Fruit fly (Drosophila melanogaster) whole organism, embryonic: ENCODE results near the gene tho2.

Experiments
- Aef1 ChIP-seq: fragments of 200-800 bp; sonication (Bioruptor generic); IDR thresholded peaks from 3 replicates; pipeline ENCODE4 v1.3.6; 2022; ENCODE audit warnings: missing biosample characterization, missing genetic modification characterization
- Bgb ChIP-seq: fragments of 200-800 bp; sonication (Bioruptor generic); IDR thresholded peaks from 2 replicates; pipeline ENCODE4 v1.3.6; 2022; ENCODE audit warnings: missing biosample characterization, missing genetic modification characterization; ENCODE audit not compliant: partially characterized antibody
- CG10209 ChIP-seq: fragments of 200-800 bp; sonication (Bioruptor generic); optimal IDR thresholded peaks from 3 replicates; lab custom pipeline; 2017; ENCODE audit warnings: missing biosample characterization, mild to moderate bottlenecking, missing genetic modification characterization, missing genetic modification reagents
- CG12219 ChIP-seq: fragments of 200-800 bp; sonication (Bioruptor generic); optimal IDR thresholded peaks from 3 replicates; lab custom pipeline; 2018; ENCODE audit warnings: missing biosample characterization, mild to moderate bottlenecking, missing genetic modification characterization
- CG12769 ChIP-seq: fragments of 200-800 bp; sonication (Bioruptor generic); optimal IDR thresholded peaks from 2 replicates; lab custom pipeline; 2019; ENCODE audit warnings: missing biosample characterization, mild to moderate bottlenecking, missing genetic modification characterization, moderate library complexity
- CG13775 ChIP-seq: fragments of 200-800 bp; sonication (Bioruptor generic); optimal IDR thresholded peaks from 3 replicates; lab custom pipeline; 2017; ENCODE audit warnings: missing biosample characterization, mild to moderate bottlenecking, missing genetic modification characterization
- CG16863 ChIP-seq: fragments of 200-800 bp; sonication (Bioruptor generic); optimal IDR thresholded peaks from 3 replicates; lab custom pipeline; 2016; ENCODE audit warnings: missing biosample characterization, missing genetic modification characterization
- CG17385 ChIP-seq: fragments of 200-800 bp; sonication (Bioruptor generic); optimal IDR thresholded peaks from 3 replicates; lab custom pipeline; 2018; ENCODE audit warnings: missing biosample characterization, mild to moderate bottlenecking, missing genetic modification characterization
- CG18262 ChIP-seq: fragments of 200-800 bp; optimal IDR thresholded peaks from 3 replicates; lab custom pipeline; 2019; ENCODE audit warnings: missing biosample characterization, mild to moderate bottlenecking, missing genetic modification characterization, moderate library complexity
- CG1832 ChIP-seq: fragments of 200-800 bp; sonication (Bioruptor generic); optimal IDR thresholded peaks from 2 replicates; lab custom pipeline; 2017; ENCODE audit warnings: missing biosample characterization, mild to moderate bottlenecking, missing genetic modification characterization, inconsistent platforms
- CG18476 ChIP-seq: fragments of 200-800 bp; sonication (Bioruptor generic); optimal IDR thresholded peaks from 2 replicates; lab custom pipeline; 2016; ENCODE audit warnings: missing biosample characterization, mild to moderate bottlenecking, missing genetic modification characterization
- CG18764 ChIP-seq: fragments of 200-800 bp; sonication (Bioruptor generic); optimal IDR thresholded peaks from 3 replicates; lab custom pipeline; 2016; ENCODE audit warnings: missing biosample characterization, missing genetic modification characterization
- CG2116 ChIP-seq: fragments of 200-800 bp; sonication (Bioruptor generic); optimal IDR thresholded peaks from 3 replicates; lab custom pipeline; 2018; ENCODE audit warnings: missing biosample characterization, mild to moderate bottlenecking, missing genetic modification characterization
- CG2199 ChIP-seq: fragments of 200-800 bp; sonication (Bioruptor generic); IDR thresholded peaks from 3 replicates; pipeline ENCODE4 v1.3.6; 2022; ENCODE audit warnings: missing biosample characterization, missing genetic modification characterization
- CG2712 ChIP-seq: fragments of 200-800 bp; optimal IDR thresholded peaks from 3 replicates; lab custom pipeline; 2019; ENCODE audit warnings: missing biosample characterization, mild to moderate bottlenecking, missing genetic modification characterization, moderate library complexity
- CG3163 ChIP-seq: fragments of 200-800 bp; sonication (Bioruptor generic); optimal IDR thresholded peaks from 3 replicates; lab custom pipeline; 2016; ENCODE audit warnings: missing biosample characterization, missing genetic modification characterization
- CG33213 ChIP-seq: fragments of 200-800 bp; sonication (Bioruptor generic); optimal IDR thresholded peaks from 3 replicates; lab custom pipeline; 2016; ENCODE audit warnings: missing biosample characterization, missing genetic modification characterization
- CG4282 ChIP-seq: fragments of 200-800 bp; sonication (Bioruptor generic); optimal IDR thresholded peaks from 2 replicates; lab custom pipeline; 2016; ENCODE audit warnings: missing biosample characterization, missing genetic modification characterization
- CG4707 ChIP-seq: fragments of 200-800 bp; sonication (Bioruptor generic); optimal IDR thresholded peaks from 2 replicates; lab custom pipeline; 2018; ENCODE audit warnings: missing biosample characterization, mild to moderate bottlenecking, missing genetic modification characterization, moderate library complexity
- CG4730 ChIP-seq: fragments of 200-800 bp; sonication (Bioruptor generic); IDR thresholded peaks from 2 replicates; pipeline ENCODE4 v1.3.6; 2022; ENCODE audit warnings: missing biosample characterization, missing genetic modification characterization
- CG6791 ChIP-seq: fragments of 200-800 bp; sonication (Bioruptor generic); IDR thresholded peaks from 3 replicates; pipeline ENCODE4 v1.3.6; 2022; ENCODE audit warnings: missing biosample characterization, missing genetic modification characterization; ENCODE audit not compliant: partially characterized antibody
- CG9437 ChIP-seq: fragments of 200-800 bp; sonication (Bioruptor generic); optimal IDR thresholded peaks from 2 replicates; lab custom pipeline; 2018; ENCODE audit warnings: missing biosample characterization, mild to moderate bottlenecking, missing genetic modification characterization
- CrebB ChIP-seq: fragments of 200-800 bp; sonication (Bioruptor generic); optimal IDR thresholded peaks from 3 replicates; lab custom pipeline; 2018; ENCODE audit warnings: missing biosample characterization, mild to moderate bottlenecking, missing genetic modification characterization
- Deaf1 ChIP-seq: fragments of 200-800 bp; optimal IDR thresholded peaks from 3 replicates; lab custom pipeline; 2019; ENCODE audit warnings: missing biosample characterization, mild to moderate bottlenecking, missing genetic modification characterization, moderate library complexity
- H15 ChIP-seq: fragments of 200-800 bp; sonication (Bioruptor generic); IDR thresholded peaks from 3 replicates; pipeline ENCODE4 v1.3.6; 2022; ENCODE audit warnings: missing biosample characterization, missing genetic modification characterization
- HLH3B ChIP-seq: fragments of 200-800 bp; sonication (Bioruptor generic); IDR thresholded peaks from 2 replicates; pipeline ENCODE4 v1.3.6; 2022; ENCODE audit warnings: missing biosample characterization, missing genetic modification characterization
- MTF-1 ChIP-seq: fragments of 200-800 bp; sonication (Bioruptor generic); optimal IDR thresholded peaks from 2 replicates; lab custom pipeline; 2018; ENCODE audit warnings: missing biosample characterization, mild to moderate bottlenecking, missing genetic modification characterization, borderline replicate concordance
- Mrtf ChIP-seq: fragments of 200-800 bp; sonication (Bioruptor generic); IDR thresholded peaks from 3 replicates; pipeline ENCODE4 v1.3.6; 2022; ENCODE audit warnings: missing biosample characterization, missing genetic modification characterization
- NC2β ChIP-seq: fragments of 200-800 bp; sonication (Bioruptor generic); optimal IDR thresholded peaks from 2 replicates; lab custom pipeline; 2016; ENCODE audit warnings: missing biosample characterization, missing genetic modification characterization
- Nf-YC ChIP-seq: fragments of 200-800 bp; optimal IDR thresholded peaks from 3 replicates; lab custom pipeline; 2019; ENCODE audit warnings: missing biosample characterization, mild to moderate bottlenecking, missing genetic modification characterization, moderate library complexity
- Ptx1 ChIP-seq: fragments of 200-800 bp; sonication (Bioruptor generic); IDR thresholded peaks from 2 replicates; pipeline ENCODE4 v1.3.6; 2022; ENCODE audit warnings: missing biosample characterization, missing genetic modification characterization
- Scr ChIP-seq: fragments of 200-800 bp; sonication (Bioruptor generic); IDR thresholded peaks from 2 replicates; pipeline ENCODE4 v1.3.6; 2022; ENCODE audit warnings: missing biosample characterization, missing genetic modification characterization; ENCODE audit not compliant: partially characterized antibody
- Side ChIP-seq: fragments of 200-800 bp; sonication (Bioruptor generic); optimal IDR thresholded peaks from 2 replicates; lab custom pipeline; 2016; ENCODE audit warnings: missing biosample characterization, missing genetic modification characterization
- Sin3A ChIP-seq: fragments of >200 bp; optimal IDR thresholded peaks from 2 replicates; lab custom pipeline; 2018
- Sox102F ChIP-seq: fragments of 200-800 bp; sonication (Bioruptor generic); optimal IDR thresholded peaks from 2 replicates; lab custom pipeline; 2018; ENCODE audit warnings: missing biosample characterization, mild to moderate bottlenecking, missing genetic modification characterization, moderate library complexity
- Tbp ChIP-seq: fragments of >200 bp; optimal IDR thresholded peaks from 2 replicates; lab custom pipeline; 2018; ENCODE audit warnings: missing biosample characterization, missing genetic modification characterization
- ab ChIP-seq: fragments of 200-800 bp; sonication (Bioruptor generic); optimal IDR thresholded peaks from 2 replicates; lab custom pipeline; 2016; ENCODE audit warnings: missing biosample characterization, missing genetic modification characterization
- ara ChIP-seq: fragments of 200-800 bp; sonication (Bioruptor generic); IDR thresholded peaks from 2 replicates; pipeline ENCODE4 v1.3.6; 2022; ENCODE audit warnings: missing biosample characterization, missing genetic modification characterization
- bbx ChIP-seq: fragments of 200-800 bp; sonication (Bioruptor generic); IDR thresholded peaks from 2 replicates; pipeline ENCODE4 v1.3.6; 2022; ENCODE audit warnings: missing biosample characterization, missing genetic modification characterization; ENCODE audit not compliant: partially characterized antibody
- chn ChIP-seq: fragments of 200-800 bp; sonication (Bioruptor generic); optimal IDR thresholded peaks from 2 replicates; lab custom pipeline; 2016; ENCODE audit warnings: missing biosample characterization, missing genetic modification characterization
- ci ChIP-seq: fragments of 200-800 bp; sonication (Bioruptor generic); IDR thresholded peaks from 3 replicates; pipeline ENCODE4 v1.3.6; 2022; ENCODE audit warnings: missing biosample characterization, missing genetic modification characterization
- emc ChIP-seq: fragments of 200-800 bp; sonication (Bioruptor generic); optimal IDR thresholded peaks from 2 replicates; lab custom pipeline; 2016; ENCODE audit warnings: missing biosample characterization, missing genetic modification characterization
- jing ChIP-seq: fragments of 200-800 bp; sonication (Bioruptor generic); optimal IDR thresholded peaks from 2 replicates; lab custom pipeline; 2018; ENCODE audit warnings: missing biosample characterization, mild to moderate bottlenecking, missing genetic modification characterization
- lilli ChIP-seq: fragments of 200-800 bp; sonication (Bioruptor generic); optimal IDR thresholded peaks from 3 replicates; lab custom pipeline; 2016; ENCODE audit warnings: missing biosample characterization, missing genetic modification characterization
- lov ChIP-seq, 2 experiments: fragments of 200-800 bp in 1 of 2; fragments of >200 bp in 1 of 2; sonication (Bioruptor generic) in 1 of 2; IDR thresholded peaks in 1 of 2; optimal IDR thresholded peaks in 1 of 2; 2 replicates in 1 of 2; 3 replicates in 1 of 2; pipeline versions ENCODE4 v1.3.6 to Lab custom; 2017 to 2022; ENCODE audit warnings: missing biosample characterization in 1 of 2, missing genetic modification characterization in 1 of 2
- nau ChIP-seq: fragments of 200-800 bp; sonication (Bioruptor generic); optimal IDR thresholded peaks from 3 replicates; lab custom pipeline; 2017; ENCODE audit warnings: missing biosample characterization, mild to moderate bottlenecking, missing genetic modification characterization, missing genetic modification reagents
- pho ChIP-seq: fragments of 200-800 bp; sonication (Bioruptor generic); optimal IDR thresholded peaks from 2 replicates; lab custom pipeline; 2016; ENCODE audit warnings: missing biosample characterization, missing genetic modification characterization
- usp ChIP-seq: fragments of >200 bp; optimal IDR thresholded peaks from 2 replicates; lab custom pipeline; 2017; ENCODE audit warnings: missing biosample characterization, missing genetic modification characterization
- z ChIP-seq: fragments of 200-800 bp; sonication (Bioruptor generic); IDR thresholded peaks from 3 replicates; pipeline ENCODE4 v1.3.6; 2022; ENCODE audit warnings: missing biosample characterization, missing genetic modification characterization
- zfh1 ChIP-seq: fragments of 200-800 bp; sonication (Bioruptor generic); IDR thresholded peaks from 3 replicates; pipeline ENCODE4 v1.3.6; 2022; ENCODE audit warnings: missing biosample characterization, missing genetic modification characterization

Gene tho2

DNA sequence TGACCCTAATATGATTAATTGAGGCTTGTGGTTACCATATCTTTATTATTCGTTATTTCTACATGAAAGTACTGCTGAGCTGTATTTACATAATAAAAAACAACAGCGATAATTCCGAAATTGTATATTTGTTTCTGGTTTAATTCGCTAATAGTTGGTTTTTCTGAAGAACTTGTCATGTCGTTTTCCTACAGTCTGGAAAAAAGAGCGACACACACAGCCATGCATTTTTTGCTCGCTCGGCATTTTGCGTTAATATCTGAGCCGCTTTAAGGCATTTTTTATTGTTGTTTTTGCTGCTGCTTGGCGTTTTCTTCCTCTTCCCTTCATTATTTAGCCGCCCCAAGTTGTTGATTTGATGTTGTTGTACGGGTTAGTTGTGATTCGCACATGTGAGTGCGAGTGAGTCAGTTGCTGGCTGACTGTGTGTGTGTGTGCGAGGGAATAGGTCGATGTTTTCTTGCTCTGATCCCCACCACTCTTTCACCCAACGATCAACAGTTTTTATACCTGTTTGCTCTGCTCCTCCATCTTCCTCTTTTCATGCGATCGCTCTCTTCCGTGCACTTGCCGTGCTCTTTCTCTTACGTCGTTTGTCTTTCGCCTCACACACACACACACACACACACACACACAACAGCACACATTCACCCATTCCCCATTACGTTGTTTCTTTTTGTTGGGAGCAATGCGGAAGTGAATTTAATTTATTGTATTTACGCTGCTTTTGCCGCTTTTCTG is 30.3 kb upstream of the tho2 start (continued):
- no peak for TF ChIP-seq CG18262 (tag; lab: Kevin White, UChicago)
- no peak for TF ChIP-seq Deaf1 (tag; lab: Kevin White, UChicago)
- no peak for TF ChIP-seq CG2712
- no peak for TF ChIP-seq emc (GFP tag; lab: Kevin White, UChicago)
- TF ChIP-seq Tbp (GFP tag; lab: Kevin White, UChicago), result no peak
- no peak for TF ChIP-seq ab
- no peak for TF ChIP-seq CG10209 (GFP tag; lab: Kevin White, UChicago)
- no peak for TF ChIP-seq Side (GFP tag; lab: Kevin White, UChicago)
- TF ChIP-seq CG16863, result no peak
- TF ChIP-seq CrebB, result no peak
- no peak for TF ChIP-seq Sin3A (lab: Kevin White, UChicago)
- TF ChIP-seq CG2199, result peak; percentile 74; the same call in 1 of the 3 replicates
- TF ChIP-seq Aef1 (GFP tag; lab: Robert Waterston, UW), result peak; percentile 22; the same call in 1 of the 3 replicates
- no peak for TF ChIP-seq lov (optimal IDR thresholded peaks at IDR 0.05; lab: Kevin White, UChicago)
- TF ChIP-seq lov (GFP tag; IDR thresholded peaks at IDR 0.05; lab: Robert Waterston, UW), result no peak
- no peak for TF ChIP-seq ara (GFP tag; lab: Robert Waterston, UW)
- 0 out of 2 replicates have a peak, but pooled peaks have one; percentile 28 for TF ChIP-seq bbx (GFP tag; lab: Robert Waterston, UW)
- TF ChIP-seq CG17385 (GFP tag; lab: Kevin White, UChicago), result peak; percentile 71
- no peak for TF ChIP-seq CG6791 (GFP tag; lab: Robert Waterston, UW)
- TF ChIP-seq chn (GFP tag; lab: Kevin White, UChicago), result peak; percentile 21
- TF ChIP-seq Sox102F, result no peak
- no peak for TF ChIP-seq CG33213 (GFP tag; lab: Kevin White, UChicago)
- peak; percentile 74 for TF ChIP-seq CG1832 (GFP tag; lab: Kevin White, UChicago)
- no peak for TF ChIP-seq lilli (GFP tag; lab: Kevin White, UChicago)
- TF ChIP-seq NC2β, result no peak
- TF ChIP-seq Bgb (GFP tag; lab: Robert Waterston, UW), result no peak
- no peak for TF ChIP-seq CG4730 (GFP tag; lab: Robert Waterston, UW)
- TF ChIP-seq ci (GFP tag; lab: Robert Waterston, UW), result 0 out of 3 replicates have a peak, but pooled peaks have one; percentile 32
- TF ChIP-seq Mrtf (GFP tag; lab: Robert Waterston, UW), result no peak
- TF ChIP-seq z (GFP tag; lab: Robert Waterston, UW), result no peak
- no peak for TF ChIP-seq HLH3B (GFP tag; lab: Robert Waterston, UW)
- no peak for TF ChIP-seq CG18764 (GFP tag; lab: Kevin White, UChicago)
- no peak for TF ChIP-seq CG18476 (GFP tag; lab: Kevin White, UChicago)
- TF ChIP-seq Scr (GFP tag; lab: Robert Waterston, UW), result 0 out of 2 replicates have a peak, but pooled peaks have one; percentile 18
- TF ChIP-seq CG3163 (GFP tag; lab: Kevin White, UChicago), result peak; percentile 85
- TF ChIP-seq Nf-YC (tag; lab: Kevin White, UChicago), result no peak
- TF ChIP-seq CG9437 (GFP tag; lab: Kevin White, UChicago), result peak; percentile 74
- peak; percentile 81 for TF ChIP-seq CG12769
- TF ChIP-seq CG4707 (GFP tag; lab: Kevin White, UChicago), result peak; percentile 18
- no peak for TF ChIP-seq CG2116 (GFP tag; lab: Kevin White, UChicago)
- no peak for TF ChIP-seq MTF-1
- no peak for TF ChIP-seq CG4282
- TF ChIP-seq CG13775 (GFP tag; lab: Kevin White, UChicago), result no peak
- no peak for TF ChIP-seq usp (GFP tag; lab: Kevin White, UChicago)
- TF ChIP-seq nau (GFP tag; lab: Kevin White, UChicago), result no peak
- no peak for TF ChIP-seq H15
- TF ChIP-seq pho (GFP tag; lab: Kevin White, UChicago), result no peak
- TF ChIP-seq zfh1 (GFP tag; lab: Robert Waterston, UW), result no peak
- TF ChIP-seq jing, result no peak
- no peak for TF ChIP-seq CG12219 (GFP tag; lab: Kevin White, UChicago)
- no peak for TF ChIP-seq Ptx1 (GFP tag; lab: Robert Waterston, UW)
